Fruit fly (Drosophila melanogaster): Measurements from ENCODE around the gene tomb.

DNA sequence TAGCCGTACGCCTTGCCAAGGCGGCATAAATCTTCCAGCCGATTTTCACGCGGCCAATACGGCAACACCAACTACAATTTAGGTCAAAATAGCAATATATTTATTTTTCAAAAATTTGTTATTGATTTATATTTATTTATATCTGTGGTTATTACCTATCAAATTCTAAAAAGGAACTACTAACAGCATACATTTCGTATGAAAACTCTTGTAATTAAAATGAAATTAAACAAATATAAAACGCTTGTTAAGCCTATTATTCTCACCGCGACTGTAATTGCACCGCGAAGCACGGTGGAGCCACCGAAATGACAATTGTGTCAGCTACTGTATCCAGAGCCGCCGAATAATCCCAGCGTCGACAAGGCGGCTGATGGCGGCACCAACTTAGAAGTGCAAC, 37.1 kb downstream of the tomb start:
- no peak for TF ChIP-seq CG13204 (GFP tag; optimal IDR thresholded peaks at IDR 0.05)
- TF ChIP-seq CG4496 (GFP tag; IDR thresholded peaks at IDR 0.05): no peak
- TF ChIP-seq EcR (GFP tag; optimal IDR thresholded peaks at IDR 0.05): no peak
- no peak for TF ChIP-seq Pif1B (GFP tag; optimal IDR thresholded peaks at IDR 0.05)
- TF ChIP-seq CG32121 (GFP tag; IDR thresholded peaks at IDR 0.05): no peak
- TF ChIP-seq CG17806 (tag; optimal IDR thresholded peaks at IDR 0.05): no peak
